Fruit fly (Drosophila melanogaster): ENCODE measurements around the gene CG31776.

DNA sequence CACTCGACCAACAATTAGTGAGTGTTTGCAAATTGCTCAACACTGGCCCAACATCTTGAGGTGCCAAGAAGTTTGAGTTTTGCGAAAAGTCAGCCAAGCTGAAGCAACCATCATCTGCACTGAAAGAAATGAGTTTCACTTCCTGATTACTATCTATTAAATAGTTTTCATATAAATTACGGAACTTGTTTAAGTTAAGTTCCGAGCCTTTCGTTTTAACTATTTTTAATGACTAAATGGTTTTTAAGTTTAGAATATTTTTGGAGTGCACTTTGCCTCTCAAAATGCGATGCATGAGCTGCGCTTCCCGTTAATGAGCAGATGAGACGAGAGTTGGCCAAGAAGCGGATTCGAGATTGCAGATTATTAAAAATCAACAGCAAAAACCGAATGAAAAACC lies 28.3 kb upstream of the CG31776 start:
- TF ChIP-seq CTCF (optimal IDR thresholded peaks at IDR 0.05) (no peak), CG8478 (optimal IDR thresholded peaks at IDR 0.05) (no peak)

Data from S2 (cell line).